Worm (Caenorhabditis elegans) whole organism, L1 larva: ENCODE results near the gene mom-2.

ENCODE experiments used
- C16A3.4 ChIP-seq: fragments of 150-350 bp; optimal IDR thresholded peaks from 2 replicates; lab custom pipeline; 2014; ENCODE audit warnings: missing biosample characterization, missing genetic modification characterization
- C34B4.2 ChIP-seq: sonication (generic microtip); optimal IDR thresholded peaks from 2 replicates; lab custom pipeline; 2017; ENCODE audit warnings: mild to moderate bottlenecking, missing genetic modification characterization, missing compliant biosample characterization
- aly-2 ChIP-seq: fragments of 150-350 bp; optimal IDR thresholded peaks from 2 replicates; lab custom pipeline; 2014; ENCODE audit warnings: missing biosample characterization, missing genetic modification characterization
- ama-1 ChIP-seq: fragments of 150-350 bp; optimal IDR thresholded peaks from 2 replicates; lab custom pipeline; 2014
- blmp-1 ChIP-seq: fragments of 150-350 bp; optimal IDR thresholded peaks from 2 replicates; lab custom pipeline; 2014; ENCODE audit warnings: missing biosample characterization, missing genetic modification characterization
- ceh-63 ChIP-seq: fragments of 200-800 bp; sonication (Bioruptor generic); optimal IDR thresholded peaks from 2 replicates; lab custom pipeline; 2018; ENCODE audit warnings: mild to moderate bottlenecking, missing genetic modification characterization, missing compliant biosample characterization
- dpl-1 ChIP-seq, 3 experiments: fragments of 150-350 bp in 2 of 3; sonication (generic microtip) in 1 of 3; optimal IDR thresholded peaks; 2 replicates each; lab custom pipeline; 2014 to 2017; ENCODE audit warnings: missing biosample characterization in 3 of 3, missing genetic modification characterization in 3 of 3, missing genetic modification reagents in 3 of 3
- elt-2 ChIP-seq: sonication (generic microtip); optimal IDR thresholded peaks from 2 replicates; lab custom pipeline; 2016; ENCODE audit warnings: missing genetic modification characterization, mild to moderate bottlenecking, inconsistent platforms, missing compliant biosample characterization, missing genetic modification reagents
- elt-3 ChIP-seq, 6 experiments: fragments of 150-350 bp in 1 of 6; sonication (generic microtip); optimal IDR thresholded peaks; 2 replicates each; lab custom pipeline; 2017 to 2018; ENCODE audit warnings: missing biosample characterization in 6 of 6, missing genetic modification characterization in 6 of 6, inconsistent platforms in 1 of 6
- fos-1 ChIP-seq: fragments of 150-350 bp; optimal IDR thresholded peaks from 2 replicates; lab custom pipeline; 2014; ENCODE audit warnings: missing biosample characterization, missing genetic modification characterization
- irx-1 ChIP-seq: sonication (generic microtip); optimal IDR thresholded peaks from 2 replicates; lab custom pipeline; 2016; ENCODE audit warnings: missing genetic modification characterization, missing compliant biosample characterization
- isw-1 ChIP-seq: fragments of 200-800 bp; sonication (Bioruptor generic); IDR thresholded peaks from 2 replicates; pipeline ENCODE4 v1.3.6; 2022; ENCODE audit warnings: missing genetic modification characterization, missing compliant biosample characterization
- lin-13 ChIP-seq: fragments of 150-350 bp; optimal IDR thresholded peaks from 2 replicates; lab custom pipeline; 2014; ENCODE audit warnings: missing biosample characterization, missing genetic modification reagents, missing genetic modification characterization
- lin-14 ChIP-seq: fragments of 200-800 bp; sonication (Bioruptor generic); optimal IDR thresholded peaks from 2 replicates; lab custom pipeline; 2018; ENCODE audit warnings: mild to moderate bottlenecking, missing genetic modification characterization, moderate library complexity, missing compliant biosample characterization
- lin-15B ChIP-seq: fragments of 150-350 bp; sonication (generic microtip); optimal IDR thresholded peaks from 3 replicates; lab custom pipeline; 2014; ENCODE audit warnings: missing biosample characterization, missing genetic modification characterization
- lin-35 ChIP-seq, 2 experiments: fragments of 150-350 bp; optimal IDR thresholded peaks; 2 replicates each; lab custom pipeline; 2014; ENCODE audit warnings: missing biosample characterization in 2 of 2, missing genetic modification characterization in 2 of 2, missing genetic modification reagents in 2 of 2
- lir-3 ChIP-seq: sonication (generic microtip); optimal IDR thresholded peaks from 2 replicates; lab custom pipeline; 2016; ENCODE audit warnings: mild to moderate bottlenecking, missing genetic modification characterization, moderate library complexity, missing compliant biosample characterization; ENCODE audit not compliant: poor library complexity
- lsy-2 ChIP-seq, 2 experiments: fragments of 150-350 bp; optimal IDR thresholded peaks; 2 replicates each; lab custom pipeline; 2014; ENCODE audit warnings: missing biosample characterization in 2 of 2, missing genetic modification characterization in 2 of 2
- mdl-1 ChIP-seq, 2 experiments: fragments of 150-350 bp; optimal IDR thresholded peaks; 2 replicates each; lab custom pipeline; 2014 to 2017; ENCODE audit warnings: missing biosample characterization in 2 of 2, missing genetic modification characterization in 2 of 2, inconsistent platforms in 1 of 2
- mef-2 ChIP-seq: fragments of 150-350 bp; optimal IDR thresholded peaks from 2 replicates; lab custom pipeline; 2014; ENCODE audit warnings: missing biosample characterization, missing genetic modification characterization
- mep-1 ChIP-seq: fragments of 150-350 bp; optimal IDR thresholded peaks from 2 replicates; lab custom pipeline; 2014; ENCODE audit warnings: missing biosample characterization, missing genetic modification characterization
- nhr-20 ChIP-seq: sonication (generic microtip); optimal IDR thresholded peaks from 2 replicates; lab custom pipeline; 2016; ENCODE audit warnings: mild to moderate bottlenecking, missing genetic modification characterization, missing compliant biosample characterization
- nhr-71 ChIP-seq: sonication (generic microtip); optimal IDR thresholded peaks from 2 replicates; lab custom pipeline; 2016; ENCODE audit warnings: mild to moderate bottlenecking, missing genetic modification characterization, moderate library complexity, missing compliant biosample characterization
- nhr-85 ChIP-seq: sonication (generic microtip); peaks from one replicate; lab custom pipeline; 2016; ENCODE audit warnings: missing genetic modification characterization, inconsistent platforms, missing compliant biosample characterization
- nhr-90 ChIP-seq: sonication (generic microtip); optimal IDR thresholded peaks from 2 replicates; lab custom pipeline; 2016; ENCODE audit warnings: mild to moderate bottlenecking, missing genetic modification characterization, missing compliant biosample characterization; ENCODE audit not compliant: poor library complexity
- pag-3 ChIP-seq: sonication (generic microtip); optimal IDR thresholded peaks from 2 replicates; lab custom pipeline; 2017; ENCODE audit warnings: missing genetic modification characterization, mild to moderate bottlenecking, missing compliant biosample characterization, antibody characterized with exemption, borderline replicate concordance; ENCODE audit not compliant: insufficient read depth
- rnt-1 ChIP-seq: sonication (generic microtip); optimal IDR thresholded peaks from 2 replicates; lab custom pipeline; 2016; ENCODE audit warnings: mild to moderate bottlenecking, missing genetic modification characterization, moderate library complexity, missing compliant biosample characterization
- snu-23 ChIP-seq: sonication (generic microtip); optimal IDR thresholded peaks from 2 replicates; lab custom pipeline; 2016; ENCODE audit warnings: missing genetic modification characterization, missing compliant biosample characterization
- sptf-1 ChIP-seq: fragments of 150-350 bp; optimal IDR thresholded peaks from 2 replicates; lab custom pipeline; 2014; ENCODE audit warnings: missing biosample characterization, missing genetic modification characterization
- unc-98 ChIP-seq: fragments of 200-800 bp; sonication (Bioruptor generic); IDR thresholded peaks from 2 replicates; pipeline ENCODE4 v1.3.6; 2022; ENCODE audit warnings: missing genetic modification characterization, missing compliant biosample characterization
- vab-15 ChIP-seq: sonication (generic microtip); optimal IDR thresholded peaks from 2 replicates; lab custom pipeline; 2017; ENCODE audit warnings: missing genotype, mild to moderate bottlenecking, missing genetic modification characterization, missing compliant biosample characterization
- ztf-11 ChIP-seq, 2 experiments: sonication (generic microtip); optimal IDR thresholded peaks; 2 replicates each; lab custom pipeline; 2016 to 2017; ENCODE audit warnings: missing genetic modification characterization in 2 of 2, missing biosample characterization in 1 of 2, missing compliant biosample characterization in 1 of 2

Gene mom-2

DNA sequence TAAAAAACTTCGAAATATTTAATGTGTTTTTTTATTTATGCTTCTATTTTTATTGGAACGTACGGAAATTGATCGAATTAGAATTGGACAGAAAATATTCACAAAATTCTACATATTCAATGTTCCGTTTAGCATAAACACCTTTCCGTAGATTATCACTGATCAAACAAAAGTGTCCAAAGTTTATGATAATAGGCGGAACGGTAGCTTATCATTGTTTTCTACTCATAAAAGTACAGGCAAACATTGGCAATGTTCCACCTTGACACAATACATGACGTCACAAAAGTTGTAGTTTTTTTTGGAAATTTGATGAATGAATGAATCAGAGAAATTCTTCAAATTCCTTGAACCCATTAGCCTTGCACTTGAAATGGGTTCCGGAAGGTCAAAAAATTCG is 48.1 kb downstream of the mom-2 start:
- TF ChIP-seq nhr-85 (tag; lab: Kevin White, UChicago): peak; percentile 59
- TF ChIP-seq vab-15: no peak

- no peak for TF ChIP-seq mef-2 (tag; lab: Kevin White, UChicago)
- no peak for TF ChIP-seq ama-1 (lab: Kevin White, UChicago)
- TF ChIP-seq lin-15B (tag; lab: Kevin White, UChicago): no peak
- no peak for TF ChIP-seq nhr-90
- no peak for TF ChIP-seq irx-1 (tag; lab: Kevin White, UChicago)
- TF ChIP-seq blmp-1 (tag; lab: Kevin White, UChicago): peak; percentile 59
- TF ChIP-seq elt-3 (tag; optimal IDR thresholded peaks at IDR 0.05; lab: Kevin White, UChicago): peak in 3 of 6 experiments; percentile 44 to 59 (median 54)
- TF ChIP-seq ztf-11 (tag; optimal IDR thresholded peaks at IDR 0.05; lab: Kevin White, UChicago): no peak
- TF ChIP-seq, all 84 proteins: peak for 2
Measured at ce11 chrV:8404339-8404738, 48.6 kb downstream of the mom-2 start.

- peak in 2 of 6 experiments; percentile 28 to 30 for TF ChIP-seq elt-3 (tag; optimal IDR thresholded peaks at IDR 0.05; lab: Kevin White, UChicago)
- peak; percentile 67 for TF ChIP-seq nhr-85 (tag; lab: Kevin White, UChicago)
- TF ChIP-seq unc-98: no peak
Measured at ce11 chrV:8406155-8406554, 50.4 kb downstream of the mom-2 start.

DNA sequence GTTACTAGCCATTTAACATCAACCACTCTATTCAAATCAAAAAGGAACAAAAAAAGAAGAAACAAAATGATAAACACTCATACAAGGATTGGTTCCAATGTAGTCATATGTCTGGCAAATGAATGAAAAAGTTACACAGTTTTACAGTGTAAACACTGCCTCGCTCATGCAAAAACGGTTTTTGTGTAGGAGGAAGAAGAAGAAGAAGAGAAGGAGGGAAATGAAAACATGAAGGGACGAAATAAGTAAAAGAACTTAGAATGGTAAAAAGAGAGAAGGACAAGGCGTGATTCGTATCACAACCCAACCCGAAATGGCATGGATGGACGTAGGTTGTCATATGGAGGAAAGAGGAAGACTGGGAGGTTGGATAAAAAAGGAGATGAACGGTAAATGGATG is 51.1 kb downstream of the mom-2 start:
- TF ChIP-seq pag-3 (tag; lab: Kevin White, UChicago): peak; percentile 80
- TF ChIP-seq mep-1 (tag; lab: Kevin White, UChicago): peak; percentile 35
- TF ChIP-seq rnt-1 (tag; lab: Kevin White, UChicago): no peak
- TF ChIP-seq snu-23: peak; percentile 59
- no peak for TF ChIP-seq unc-98
- peak in 1 of 2 experiments; percentile 19 for TF ChIP-seq lsy-2 (tag; optimal IDR thresholded peaks at IDR 0.05; lab: Kevin White, UChicago)
- no peak for TF ChIP-seq aly-2
- TF ChIP-seq lin-35 (GFP tag; optimal IDR thresholded peaks at IDR 0.05; lab: Kevin White, UChicago): peak in 1 of 2 experiments; percentile 49
- TF ChIP-seq nhr-20 (tag; lab: Kevin White, UChicago): peak; percentile 65
- TF ChIP-seq lin-14 (GFP tag; lab: Kevin White, UChicago): peak; percentile 88
- TF ChIP-seq blmp-1 (tag; lab: Kevin White, UChicago): peak; percentile 77
- no peak for TF ChIP-seq mef-2 (tag; lab: Kevin White, UChicago)
- TF ChIP-seq ceh-63 (GFP tag; lab: Kevin White, UChicago): no peak
- TF ChIP-seq C34B4.2: no peak
- no peak for TF ChIP-seq lin-13 (GFP tag; lab: Kevin White, UChicago)
- no peak for TF ChIP-seq elt-2 (tag; lab: Kevin White, UChicago)
- TF ChIP-seq fos-1 (tag; lab: Kevin White, UChicago): no peak
- TF ChIP-seq nhr-85 (tag; lab: Kevin White, UChicago): peak; percentile 92
- TF ChIP-seq nhr-71 (tag; lab: Kevin White, UChicago): peak; percentile 30
- TF ChIP-seq nhr-90: peak; percentile 27
- TF ChIP-seq isw-1 (GFP tag; lab: Robert Waterston, UW): no peak
- peak in 2 of 6 experiments; percentile 47 to 70 for TF ChIP-seq elt-3 (tag; optimal IDR thresholded peaks at IDR 0.05; lab: Kevin White, UChicago)
- TF ChIP-seq sptf-1: no peak
- peak; percentile 27 for TF ChIP-seq C16A3.4 (tag; lab: Kevin White, UChicago)
- no peak for TF ChIP-seq lir-3
- TF ChIP-seq mdl-1 (tag; optimal IDR thresholded peaks at IDR 0.05; lab: Kevin White, UChicago): peak in 1 of 2 experiments; percentile 6
- TF ChIP-seq dpl-1 (GFP tag; optimal IDR thresholded peaks at IDR 0.05; lab: Kevin White, UChicago): no peak
